Fruit fly (Drosophila melanogaster) whole organism, embryonic: ENCODE measurements around the gene CG14036.
A peak's percentile ranks its signal among the peaks of the same experiment; 100 is the strongest.

Experiments used
- Atf3 ChIP-seq: fragments of 200-800 bp; sonication (Bioruptor generic); optimal IDR thresholded peaks from 3 replicates; lab custom pipeline; 2016; ENCODE audit warnings: missing biosample characterization, missing genetic modification characterization
- BtbVII ChIP-seq: fragments of 200-800 bp; sonication (Bioruptor generic); optimal IDR thresholded peaks from 3 replicates; lab custom pipeline; 2017; ENCODE audit warnings: missing biosample characterization, mild to moderate bottlenecking, missing genetic modification characterization
- CG10543 ChIP-seq: fragments of 200-800 bp; sonication (Bioruptor generic); optimal IDR thresholded peaks from 3 replicates; lab custom pipeline; 2017; ENCODE audit warnings: missing biosample characterization, mild to moderate bottlenecking, missing genetic modification characterization, moderate library complexity
- CG11247 ChIP-seq: fragments of 200-800 bp; sonication (Bioruptor generic); IDR thresholded peaks from 2 replicates; pipeline ENCODE4 v1.3.6; 2022; ENCODE audit warnings: missing biosample characterization, missing genetic modification characterization
- CG11504 ChIP-seq: fragments of 200-800 bp; sonication (Bioruptor generic); optimal IDR thresholded peaks from 3 replicates; lab custom pipeline; 2019; ENCODE audit warnings: missing biosample characterization, mild to moderate bottlenecking, missing genetic modification characterization, moderate library complexity
- CG12236 ChIP-seq: fragments of 200-800 bp; sonication (Bioruptor generic); optimal IDR thresholded peaks from 2 replicates; lab custom pipeline; 2016; ENCODE audit warnings: missing biosample characterization, missing genetic modification characterization
- CG12659 ChIP-seq: fragments of 200-800 bp; sonication (Bioruptor generic); optimal IDR thresholded peaks from 3 replicates; lab custom pipeline; 2017; ENCODE audit warnings: mild to moderate bottlenecking, missing biosample characterization, missing genetic modification reagents, missing genetic modification characterization
- CG14014 ChIP-seq: fragments of 200-800 bp; sonication (Bioruptor generic); IDR thresholded peaks from 2 replicates; pipeline ENCODE4 v1.3.6; 2022; ENCODE audit warnings: missing biosample characterization, missing genetic modification characterization
- CG17328 ChIP-seq: fragments of 200-800 bp; sonication (Bioruptor generic); IDR thresholded peaks from 2 replicates; pipeline ENCODE4 v1.3.6; 2022; ENCODE audit warnings: missing biosample characterization, missing genetic modification characterization
- CG2712 ChIP-seq: fragments of 200-800 bp; optimal IDR thresholded peaks from 3 replicates; lab custom pipeline; 2019; ENCODE audit warnings: missing biosample characterization, mild to moderate bottlenecking, missing genetic modification characterization, moderate library complexity
- CG34376 ChIP-seq: fragments of 200-800 bp; sonication (Bioruptor generic); optimal IDR thresholded peaks from 2 replicates; lab custom pipeline; 2018; ENCODE audit warnings: missing biosample characterization, mild to moderate bottlenecking, missing genetic modification characterization
- CG5180 ChIP-seq: fragments of 200-800 bp; sonication (Bioruptor generic); optimal IDR thresholded peaks from 3 replicates; lab custom pipeline; 2017; ENCODE audit warnings: missing biosample characterization, missing genetic modification characterization, mild to moderate bottlenecking, moderate library complexity, missing genetic modification reagents
- CG7963 ChIP-seq: fragments of 200-800 bp; sonication (Bioruptor generic); IDR thresholded peaks from 3 replicates; pipeline ENCODE4 v1.3.6; 2022; ENCODE audit warnings: missing biosample characterization, missing genetic modification characterization; ENCODE audit not compliant: partially characterized antibody
- CG8359 ChIP-seq: fragments of 200-800 bp; sonication (Bioruptor generic); optimal IDR thresholded peaks from 2 replicates; lab custom pipeline; 2017; ENCODE audit warnings: missing biosample characterization, mild to moderate bottlenecking, missing genetic modification characterization, borderline replicate concordance
- CG8388 ChIP-seq: fragments of 200-800 bp; sonication (Bioruptor generic); optimal IDR thresholded peaks from 2 replicates; lab custom pipeline; 2019; ENCODE audit warnings: missing biosample characterization, mild to moderate bottlenecking, missing genetic modification characterization, moderate library complexity
- CG9215 ChIP-seq: fragments of 200-800 bp; sonication (Bioruptor generic); IDR thresholded peaks from 2 replicates; pipeline ENCODE4 v1.3.6; 2022; ENCODE audit warnings: missing biosample characterization, missing genetic modification characterization
- D19B ChIP-seq: fragments of 200-800 bp; sonication (Bioruptor generic); optimal IDR thresholded peaks from 2 replicates; lab custom pipeline; 2017; ENCODE audit warnings: missing biosample characterization, mild to moderate bottlenecking, missing genetic modification characterization
- Deaf1 ChIP-seq: fragments of 200-800 bp; optimal IDR thresholded peaks from 3 replicates; lab custom pipeline; 2019; ENCODE audit warnings: missing biosample characterization, mild to moderate bottlenecking, missing genetic modification characterization, moderate library complexity
- Dfd ChIP-seq, 2 experiments: fragments of >200 bp; optimal IDR thresholded peaks; 2 replicates each; lab custom pipeline; 2017; ENCODE audit warnings: missing biosample characterization in 2 of 2, missing genetic modification characterization in 2 of 2
- Dll ChIP-seq: fragments of 200-800 bp; sonication (Bioruptor generic); IDR thresholded peaks from 4 replicates; pipeline ENCODE4 v1.3.6; 2022; ENCODE audit warnings: missing biosample characterization, missing genetic modification characterization; ENCODE audit not compliant: partially characterized antibody
- Hr39 ChIP-seq: fragments of >200 bp; optimal IDR thresholded peaks from 2 replicates; lab custom pipeline; 2017
- Jarid2 ChIP-seq: fragments of 200-800 bp; sonication (Bioruptor generic); optimal IDR thresholded peaks from 3 replicates; lab custom pipeline; 2017; ENCODE audit warnings: mild to moderate bottlenecking, missing biosample characterization, missing genetic modification reagents, missing genetic modification characterization
- Max ChIP-seq: fragments of 200-800 bp; sonication (Bioruptor generic); optimal IDR thresholded peaks from 2 replicates; lab custom pipeline; 2016; ENCODE audit warnings: missing biosample characterization, mild to moderate bottlenecking, missing genetic modification characterization
- Med ChIP-seq: fragments of 200-800 bp; sonication (Bioruptor generic); peaks from one replicate; lab custom pipeline; 2016; ENCODE audit warnings: missing biosample characterization, missing genetic modification characterization, mild to moderate bottlenecking, inconsistent platforms, moderate library complexity
- Nf-YB ChIP-seq: fragments of 200-800 bp; sonication (Bioruptor generic); optimal IDR thresholded peaks from 3 replicates; lab custom pipeline; 2019; ENCODE audit warnings: missing biosample characterization, mild to moderate bottlenecking, missing genetic modification characterization, moderate library complexity
- ac ChIP-seq: fragments of 200-800 bp; sonication (Bioruptor generic); optimal IDR thresholded peaks from 3 replicates; lab custom pipeline; 2017; ENCODE audit warnings: missing biosample characterization, mild to moderate bottlenecking, missing genetic modification characterization
- bbx ChIP-seq: fragments of 200-800 bp; sonication (Bioruptor generic); IDR thresholded peaks from 2 replicates; pipeline ENCODE4 v1.3.6; 2022; ENCODE audit warnings: missing biosample characterization, missing genetic modification characterization; ENCODE audit not compliant: partially characterized antibody
- btn ChIP-seq: fragments of 200-800 bp; sonication (Bioruptor generic); optimal IDR thresholded peaks from 2 replicates; lab custom pipeline; 2016; ENCODE audit warnings: missing biosample characterization, missing genetic modification characterization
- croc ChIP-seq: fragments of 200-800 bp; sonication (Bioruptor generic); conservative IDR thresholded peaks from 3 replicates; pipeline ENCODE4 v1.3.6; 2022; ENCODE audit warnings: missing biosample characterization, missing genetic modification characterization
- dysf ChIP-seq: fragments of 200-800 bp; sonication (Bioruptor generic); IDR thresholded peaks from 3 replicates; pipeline ENCODE4 v1.3.6; 2022; ENCODE audit warnings: missing biosample characterization, missing genetic modification characterization
- lilli ChIP-seq: fragments of 200-800 bp; sonication (Bioruptor generic); optimal IDR thresholded peaks from 3 replicates; lab custom pipeline; 2016; ENCODE audit warnings: missing biosample characterization, missing genetic modification characterization
- lmd ChIP-seq: fragments of 200-800 bp; sonication (Bioruptor generic); IDR thresholded peaks from 2 replicates; pipeline ENCODE4 v1.3.6; 2022; ENCODE audit warnings: missing biosample characterization, missing genetic modification characterization
- mam ChIP-seq: fragments of 200-800 bp; sonication (Bioruptor generic); optimal IDR thresholded peaks from 3 replicates; lab custom pipeline; 2016; ENCODE audit warnings: missing biosample characterization, missing genetic modification characterization
- nom ChIP-seq: fragments of 200-800 bp; sonication (Bioruptor generic); optimal IDR thresholded peaks from 2 replicates; lab custom pipeline; 2017; ENCODE audit warnings: missing biosample characterization, missing genetic modification characterization, mild to moderate bottlenecking, moderate library complexity, missing genetic modification reagents
- pros ChIP-seq: fragments of 200-800 bp; sonication (Bioruptor generic); optimal IDR thresholded peaks from 3 replicates; lab custom pipeline; 2019; ENCODE audit warnings: missing biosample characterization, mild to moderate bottlenecking, missing genetic modification characterization, moderate library complexity
- seq ChIP-seq: fragments of 200-800 bp; sonication (Bioruptor generic); IDR thresholded peaks from 2 replicates; pipeline ENCODE4 v1.3.6; 2022; ENCODE audit warnings: missing biosample characterization, missing genetic modification characterization
- sisA ChIP-seq: fragments of 200-800 bp; sonication (Bioruptor generic); IDR thresholded peaks from 2 replicates; pipeline ENCODE4 v1.3.6; 2022; ENCODE audit warnings: missing biosample characterization, missing genetic modification characterization
- sna ChIP-seq: fragments of 200-800 bp; sonication (Bioruptor generic); IDR thresholded peaks from 2 replicates; pipeline ENCODE4 v1.3.6; 2022; ENCODE audit warnings: missing biosample characterization, missing genetic modification characterization; ENCODE audit not compliant: partially characterized antibody
- sug ChIP-seq: fragments of 200-800 bp; optimal IDR thresholded peaks from 2 replicates; lab custom pipeline; 2019; ENCODE audit warnings: missing biosample characterization, mild to moderate bottlenecking, missing genetic modification characterization, moderate library complexity
- tna ChIP-seq: fragments of 200-800 bp; sonication (Bioruptor generic); IDR thresholded peaks from 2 replicates; pipeline ENCODE4 v1.3.6; 2022; ENCODE audit warnings: missing biosample characterization, missing genetic modification characterization; ENCODE audit not compliant: partially characterized antibody
- trem ChIP-seq: fragments of 200-800 bp; optimal IDR thresholded peaks from 3 replicates; lab custom pipeline; 2019; ENCODE audit warnings: missing biosample characterization, mild to moderate bottlenecking, missing genetic modification characterization, moderate library complexity
- twi ChIP-seq: fragments of 200-800 bp; optimal IDR thresholded peaks from 2 replicates; lab custom pipeline; 2019; ENCODE audit warnings: missing biosample characterization, mild to moderate bottlenecking, missing genetic modification characterization, moderate library complexity
- unpg ChIP-seq: fragments of 200-800 bp; sonication (Bioruptor generic); optimal IDR thresholded peaks from 3 replicates; lab custom pipeline; 2018; ENCODE audit warnings: missing biosample characterization, mild to moderate bottlenecking, missing genetic modification characterization, moderate library complexity
- zfh2 ChIP-seq: fragments of 200-800 bp; sonication (Bioruptor generic); optimal IDR thresholded peaks from 2 replicates; lab custom pipeline; 2016; ENCODE audit warnings: missing biosample characterization, missing genetic modification characterization

The CG14036 gene

dm6 chr2L:5029049-5029808 is 25.6 kb downstream of the CG14036 start, which contains the start of gene Col4a1 (continued):
- TF ChIP-seq CG12236 (no peak), Atf3 (no peak), CG10543 (GFP tag; lab: Kevin White, UChicago) (peak; percentile 80)

dm6 chr2L:5028091-5028490 is 26.7 kb downstream of the CG14036 start, which contains the start of gene vkg:
Gene vkg, minus strand, starts transcription at chr2L:5028191.
- no peak for TF ChIP-seq dysf (GFP tag; lab: Robert Waterston, UW)
- no peak for TF ChIP-seq CG12236
- no peak for TF ChIP-seq Max (GFP tag; lab: Kevin White, UChicago)
- TF ChIP-seq CG2712 (tag; lab: Kevin White, UChicago): no peak
- TF ChIP-seq Med (GFP tag; lab: Kevin White, UChicago): no peak

dm6 chr2L:5027321-5028069 is 27.3 kb downstream of the CG14036 start:
- TF ChIP-seq sna (GFP tag; lab: Robert Waterston, UW) (no peak), CG7963 (GFP tag; lab: Robert Waterston, UW) (no peak), Deaf1 (tag; lab: Kevin White, UChicago) (peak; percentile 97), CG17328 (no peak), trem (tag; lab: Kevin White, UChicago) (no peak), twi (tag; lab: Kevin White, UChicago) (no peak), unpg (GFP tag; lab: Kevin White, UChicago) (no peak), CG12236 (no peak), bbx (no peak), CG12659 (GFP tag; lab: Kevin White, UChicago) (no peak), sisA (no peak), seq (no peak), lilli (GFP tag; lab: Kevin White, UChicago) (peak; percentile 9), BtbVII (GFP tag; lab: Kevin White, UChicago) (no peak), CG9215 (GFP tag; lab: Robert Waterston, UW) (no peak), tna (GFP tag; lab: Robert Waterston, UW) (no peak), lmd (GFP tag; lab: Robert Waterston, UW) (no peak), sug (tag; lab: Kevin White, UChicago) (peak; percentile 55), Hr39 (no peak), croc (GFP tag; lab: Robert Waterston, UW) (no peak), ac (GFP tag; lab: Kevin White, UChicago) (no peak), CG11247 (no peak), Atf3 (no peak), Dll (GFP tag; lab: Robert Waterston, UW) (no peak), mam (GFP tag; lab: Kevin White, UChicago) (no peak), Nf-YB (GFP tag; lab: Kevin White, UChicago) (peak; percentile 35), pros (GFP tag; lab: Kevin White, UChicago) (no peak), zfh2 (no peak), CG8388 (GFP tag; lab: Kevin White, UChicago) (no peak), CG8359 (GFP tag; lab: Kevin White, UChicago) (no peak), Jarid2 (GFP tag; lab: Kevin White, UChicago) (peak; percentile 33), Dfd (GFP tag; optimal IDR thresholded peaks at IDR 0.05; lab: Kevin White, UChicago) (no peak), CG34376 (GFP tag; lab: Kevin White, UChicago) (peak; percentile 95), CG14014 (GFP tag; lab: Robert Waterston, UW) (no peak), nom (no peak), btn (no peak), CG11504 (tag; lab: Kevin White, UChicago) (peak; percentile 11), D19B (GFP tag; lab: Kevin White, UChicago) (peak; percentile 92), CG5180 (GFP tag; lab: Kevin White, UChicago) (no peak)
